Worm (Caenorhabditis elegans) whole organism, midembryonic: ENCODE results near the gene fbxa-88.

ENCODE experiments used
- T22C8.4 ChIP-seq: fragments of 200-800 bp; sonication (Bioruptor generic); IDR thresholded peaks from 2 replicates; pipeline ENCODE4 v1.3.6; 2022; ENCODE audit warnings: missing genetic modification characterization, missing compliant biosample characterization
- cog-1 ChIP-seq: sonication (generic microtip); optimal IDR thresholded peaks from 2 replicates; lab custom pipeline; 2016; ENCODE audit warnings: missing genetic modification characterization, missing compliant biosample characterization
- flt-1 ChIP-seq: fragments of 200-800 bp; sonication (Bioruptor generic); IDR thresholded peaks from 2 replicates; pipeline ENCODE4 v1.3.6; 2022; ENCODE audit warnings: missing genetic modification characterization, missing compliant biosample characterization
- klf-2 ChIP-seq: fragments of 200-800 bp; sonication (Bioruptor generic); conservative IDR thresholded peaks from 2 replicates; pipeline ENCODE4 v1.3.6; 2022; ENCODE audit warnings: missing genetic modification reagents, missing genetic modification characterization, missing compliant biosample characterization
- med-1 ChIP-seq: sonication (generic microtip); optimal IDR thresholded peaks from 2 replicates; lab custom pipeline; 2017; ENCODE audit warnings: missing genetic modification characterization, mild to moderate bottlenecking, missing compliant biosample characterization, antibody characterized with exemption, missing genetic modification reagents; ENCODE audit not compliant: insufficient read depth
- ref-1 ChIP-seq: fragments of 200-800 bp; sonication (Bioruptor generic); conservative IDR thresholded peaks from 2 replicates; pipeline ENCODE4 v1.3.6; 2022; ENCODE audit warnings: missing genetic modification reagents, missing genetic modification characterization, missing compliant biosample characterization
- tab-1 ChIP-seq: fragments of 200-800 bp; sonication (Bioruptor generic); IDR thresholded peaks from 2 replicates; pipeline ENCODE4 v1.3.6; 2022; ENCODE audit warnings: missing genetic modification characterization, missing compliant biosample characterization
- ztf-23 ChIP-seq: fragments of 200-800 bp; sonication (Bioruptor generic); IDR thresholded peaks from 2 replicates; pipeline ENCODE4 v1.3.6; 2022; ENCODE audit warnings: missing genetic modification reagents, missing genetic modification characterization, missing compliant biosample characterization
- ztf-29 ChIP-seq: fragments of 200-800 bp; sonication (Bioruptor generic); IDR thresholded peaks from 2 replicates; pipeline ENCODE4 v1.3.6; 2022; ENCODE audit warnings: missing genetic modification reagents, missing genetic modification characterization, missing compliant biosample characterization

The fbxa-88 gene

ce11 chrV:16143066-16143581, at the start of gene fbxa-88:
fbxa-88 (minus strand) TSS chrV:16143116.
- no peak for TF ChIP-seq ztf-23 (GFP tag; lab: Robert Waterston, UW)
- TF ChIP-seq ztf-29 (GFP tag; lab: Robert Waterston, UW) = no peak
- TF ChIP-seq klf-2 = no peak
- TF ChIP-seq tab-1 (GFP tag; lab: Robert Waterston, UW) = no peak
- TF ChIP-seq med-1 (GFP tag; lab: Kevin White, UChicago) = no peak
- TF ChIP-seq cog-1 (tag; lab: Kevin White, UChicago) = no peak
- TF ChIP-seq ref-1 (GFP tag; lab: Robert Waterston, UW) = no peak

ce11 chrV:16192114-16192513, 49.2 kb upstream of the fbxa-88 start, which contains the start of gene srh-279:
srh-279 (plus strand) TSS chrV:16192414.
- TF ChIP-seq tab-1 (GFP tag; lab: Robert Waterston, UW) = no peak
- no peak for TF ChIP-seq ztf-29 (GFP tag; lab: Robert Waterston, UW)
- no peak for TF ChIP-seq klf-2
- no peak for TF ChIP-seq ztf-23 (GFP tag; lab: Robert Waterston, UW)
- no peak for TF ChIP-seq T22C8.4 (GFP tag; lab: Robert Waterston, UW)
- no peak for TF ChIP-seq ref-1 (GFP tag; lab: Robert Waterston, UW)
- TF ChIP-seq flt-1 (GFP tag; lab: Robert Waterston, UW) = no peak
- no peak for TF ChIP-seq med-1 (GFP tag; lab: Kevin White, UChicago)
- TF ChIP-seq cog-1 (tag; lab: Kevin White, UChicago) = no peak

- TF ChIP-seq flt-1 (GFP tag; lab: Robert Waterston, UW) = no peak
- TF ChIP-seq cog-1 (tag; lab: Kevin White, UChicago) = no peak
- no peak for TF ChIP-seq ref-1 (GFP tag; lab: Robert Waterston, UW)
These were observed 47.6 kb upstream of the fbxa-88 start, which contains the start of gene srh-281 for ce11 chrV:16190485-16190884. srh-281 (plus strand) TSS chrV:16190785.

- TF ChIP-seq ztf-23 (GFP tag; lab: Robert Waterston, UW) (no peak), ztf-29 (GFP tag; lab: Robert Waterston, UW) (no peak), tab-1 (GFP tag; lab: Robert Waterston, UW) (no peak), flt-1 (GFP tag; lab: Robert Waterston, UW) (no peak), ref-1 (GFP tag; lab: Robert Waterston, UW) (no peak), T22C8.4 (GFP tag; lab: Robert Waterston, UW) (no peak), cog-1 (tag; lab: Kevin White, UChicago) (no peak), med-1 (GFP tag; lab: Kevin White, UChicago) (no peak), klf-2 (no peak)
These were observed 40.4 kb upstream of the fbxa-88 start, which contains the start of gene srz-14 for ce11 chrV:16183357-16183756. srz-14 (plus strand) TSS chrV:16183657.

- TF ChIP-seq ztf-29 (GFP tag; lab: Robert Waterston, UW) (no peak), flt-1 (GFP tag; lab: Robert Waterston, UW) (no peak), ztf-23 (GFP tag; lab: Robert Waterston, UW) (no peak), cog-1 (tag; lab: Kevin White, UChicago) (no peak), tab-1 (GFP tag; lab: Robert Waterston, UW) (no peak), T22C8.4 (GFP tag; lab: Robert Waterston, UW) (no peak), med-1 (GFP tag; lab: Kevin White, UChicago) (no peak), ref-1 (GFP tag; lab: Robert Waterston, UW) (no peak), klf-2 (no peak)
These were observed 40.0 kb upstream of the fbxa-88 start, which contains the start of gene srh-277 for ce11 chrV:16182918-16183317. srh-277 (plus strand) TSS chrV:16183218.

ce11 chrV:16182110-16182509, 39.2 kb upstream of the fbxa-88 start, which contains the start of gene srz-13:
srz-13 (plus strand) TSS chrV:16182410.
- TF ChIP-seq med-1 (GFP tag; lab: Kevin White, UChicago) = no peak
- no peak for TF ChIP-seq ztf-29 (GFP tag; lab: Robert Waterston, UW)
- no peak for TF ChIP-seq tab-1 (GFP tag; lab: Robert Waterston, UW)
- TF ChIP-seq ztf-23 (GFP tag; lab: Robert Waterston, UW) = no peak
- TF ChIP-seq ref-1 (GFP tag; lab: Robert Waterston, UW) = no peak
- TF ChIP-seq klf-2 = no peak
- no peak for TF ChIP-seq flt-1 (GFP tag; lab: Robert Waterston, UW)
- no peak for TF ChIP-seq cog-1 (tag; lab: Kevin White, UChicago)
- TF ChIP-seq T22C8.4 (GFP tag; lab: Robert Waterston, UW) = no peak

- no peak for TF ChIP-seq flt-1 (GFP tag; lab: Robert Waterston, UW)
These were observed 37.4 kb upstream of the fbxa-88 start, which contains the start of gene str-106 for ce11 chrV:16180350-16180749. str-106 (plus strand) TSS chrV:16180650.

- no peak for TF ChIP-seq T22C8.4 (GFP tag; lab: Robert Waterston, UW)
- no peak for TF ChIP-seq ref-1 (GFP tag; lab: Robert Waterston, UW)
- no peak for TF ChIP-seq cog-1 (tag; lab: Kevin White, UChicago)
- TF ChIP-seq flt-1 (GFP tag; lab: Robert Waterston, UW) = no peak
- no peak for TF ChIP-seq klf-2
- no peak for TF ChIP-seq tab-1 (GFP tag; lab: Robert Waterston, UW)
- TF ChIP-seq ztf-29 (GFP tag; lab: Robert Waterston, UW) = no peak
- TF ChIP-seq med-1 (GFP tag; lab: Kevin White, UChicago) = no peak
- no peak for TF ChIP-seq ztf-23 (GFP tag; lab: Robert Waterston, UW)
These were observed 32.8 kb upstream of the fbxa-88 start, which contains the start of gene cyp-33D1 for ce11 chrV:16175757-16176156. cyp-33D1 (minus strand) TSS chrV:16175857.

ce11 chrV:16175227-16175626, 32.3 kb upstream of the fbxa-88 start:
- TF ChIP-seq tab-1 (GFP tag; lab: Robert Waterston, UW) (no peak), ztf-23 (GFP tag; lab: Robert Waterston, UW) (no peak), T22C8.4 (GFP tag; lab: Robert Waterston, UW) (no peak), flt-1 (GFP tag; lab: Robert Waterston, UW) (no peak), ztf-29 (GFP tag; lab: Robert Waterston, UW) (no peak), cog-1 (tag; lab: Kevin White, UChicago) (no peak), ref-1 (GFP tag; lab: Robert Waterston, UW) (no peak), klf-2 (no peak), med-1 (GFP tag; lab: Kevin White, UChicago) (no peak)
